Fruit fly (Drosophila melanogaster) whole organism, prepupa: ENCODE results near the gene CG1789.

ENCODE experiments used
- Blimp-1 ChIP-seq: fragments of 200-800 bp; sonication (Bioruptor generic); optimal IDR thresholded peaks from 3 replicates; lab custom pipeline; 2017; ENCODE audit warnings: missing biosample characterization, missing genetic modification characterization, mild to moderate bottlenecking, moderate library complexity, missing genetic modification reagents
- CG10631 ChIP-seq: fragments of 200-800 bp; sonication (Bioruptor generic); optimal IDR thresholded peaks from 2 replicates; lab custom pipeline; 2016; ENCODE audit warnings: missing biosample characterization, missing genetic modification characterization
- CG10669 ChIP-seq: fragments of 200-800 bp; sonication (Bioruptor generic); optimal IDR thresholded peaks from 3 replicates; lab custom pipeline; 2018; ENCODE audit warnings: missing biosample characterization, mild to moderate bottlenecking, missing genetic modification characterization, moderate library complexity
- CG11294 ChIP-seq: fragments of 200-800 bp; sonication (Bioruptor generic); IDR thresholded peaks from 2 replicates; pipeline ENCODE4 v1.3.6; 2022; ENCODE audit warnings: missing biosample characterization, missing genetic modification characterization
- CG11762 ChIP-seq: fragments of 200-800 bp; sonication (Bioruptor generic); optimal IDR thresholded peaks from 3 replicates; lab custom pipeline; 2016; ENCODE audit warnings: missing biosample characterization, missing genetic modification characterization; ENCODE audit not compliant: insufficient read depth
- CG15336 ChIP-seq: fragments of 200-800 bp; sonication (Bioruptor generic); IDR thresholded peaks from 2 replicates; pipeline ENCODE4 v1.3.6; 2022; ENCODE audit warnings: missing biosample characterization, missing genetic modification characterization
- CG1621 ChIP-seq: fragments of 200-800 bp; sonication (Bioruptor generic); optimal IDR thresholded peaks from 3 replicates; lab custom pipeline; 2018; ENCODE audit warnings: missing biosample characterization, mild to moderate bottlenecking, missing genetic modification characterization
- CG16779 ChIP-seq: fragments of 200-800 bp; sonication (Bioruptor generic); optimal IDR thresholded peaks from 3 replicates; lab custom pipeline; 2017; ENCODE audit warnings: missing biosample characterization, mild to moderate bottlenecking, missing genetic modification characterization
- CG3032 ChIP-seq: fragments of 200-800 bp; optimal IDR thresholded peaks from 2 replicates; lab custom pipeline; 2019; ENCODE audit warnings: missing biosample characterization, mild to moderate bottlenecking, missing genetic modification characterization, moderate library complexity
- CG31627 ChIP-seq: fragments of 200-800 bp; sonication (Bioruptor generic); optimal IDR thresholded peaks from 3 replicates; lab custom pipeline; 2016; ENCODE audit warnings: missing biosample characterization, missing genetic modification characterization
- CG32006 ChIP-seq: fragments of 200-800 bp; sonication (Bioruptor generic); optimal IDR thresholded peaks from 3 replicates; lab custom pipeline; 2017; ENCODE audit warnings: missing biosample characterization, mild to moderate bottlenecking, missing genetic modification characterization
- CG34406 ChIP-seq: fragments of 200-800 bp; sonication (Bioruptor generic); optimal IDR thresholded peaks from 3 replicates; lab custom pipeline; 2016; ENCODE audit warnings: missing biosample characterization, missing genetic modification characterization
- CG3919 ChIP-seq: fragments of 200-800 bp; sonication (Bioruptor generic); optimal IDR thresholded peaks from 3 replicates; lab custom pipeline; 2016; ENCODE audit warnings: missing biosample characterization, missing genetic modification characterization
- CG4318 ChIP-seq: fragments of 200-800 bp; sonication (Bioruptor generic); optimal IDR thresholded peaks from 3 replicates; lab custom pipeline; 2017; ENCODE audit warnings: missing biosample characterization, mild to moderate bottlenecking, missing genetic modification characterization
- CG6163 ChIP-seq: fragments of 200-800 bp; sonication (Bioruptor generic); IDR thresholded peaks from 3 replicates; pipeline ENCODE4 v1.3.6; 2022; ENCODE audit warnings: missing biosample characterization, missing genetic modification characterization
- CG6276 ChIP-seq: fragments of 200-800 bp; sonication (Bioruptor generic); optimal IDR thresholded peaks from 2 replicates; lab custom pipeline; 2017; ENCODE audit warnings: missing biosample characterization, mild to moderate bottlenecking, missing genetic modification characterization
- CG6792 ChIP-seq: fragments of 200-800 bp; sonication (Bioruptor generic); optimal IDR thresholded peaks from 3 replicates; lab custom pipeline; 2016; ENCODE audit warnings: missing biosample characterization, missing genetic modification characterization
- CG6808 ChIP-seq: fragments of 200-800 bp; sonication (Bioruptor generic); optimal IDR thresholded peaks from 3 replicates; lab custom pipeline; 2017; ENCODE audit warnings: missing biosample characterization, missing genetic modification characterization, mild to moderate bottlenecking, moderate library complexity, missing genetic modification reagents
- CG6854 ChIP-seq: fragments of 200-800 bp; sonication (Bioruptor generic); optimal IDR thresholded peaks from 2 replicates; lab custom pipeline; 2017; ENCODE audit warnings: missing biosample characterization, mild to moderate bottlenecking, missing genetic modification characterization
- CG7368 ChIP-seq: fragments of 200-800 bp; sonication (Bioruptor generic); optimal IDR thresholded peaks from 3 replicates; lab custom pipeline; 2016; ENCODE audit warnings: missing biosample characterization, missing genetic modification characterization
- CG8119 ChIP-seq: fragments of 200-800 bp; sonication (Bioruptor generic); IDR thresholded peaks from 3 replicates; pipeline ENCODE4 v1.3.6; 2022; ENCODE audit warnings: missing biosample characterization, missing genetic modification characterization
- CG8632 ChIP-seq: fragments of 200-800 bp; sonication (Bioruptor generic); optimal IDR thresholded peaks from 3 replicates; lab custom pipeline; 2016; ENCODE audit warnings: missing biosample characterization, missing genetic modification characterization
- Eip75B ChIP-seq: fragments of 200-800 bp; sonication (Bioruptor generic); optimal IDR thresholded peaks from 3 replicates; lab custom pipeline; 2016; ENCODE audit warnings: missing biosample characterization, missing genetic modification characterization
- Eip93F ChIP-seq: fragments of 200-800 bp; sonication (Bioruptor generic); optimal IDR thresholded peaks from 2 replicates; lab custom pipeline; 2016; ENCODE audit warnings: missing biosample characterization, mild to moderate bottlenecking, missing genetic modification characterization
- Ets21C ChIP-seq: fragments of 200-800 bp; sonication (Bioruptor generic); optimal IDR thresholded peaks from 3 replicates; lab custom pipeline; 2016; ENCODE audit warnings: missing biosample characterization, missing genetic modification characterization
- Ets96B ChIP-seq: fragments of 200-800 bp; optimal IDR thresholded peaks from 2 replicates; lab custom pipeline; 2019; ENCODE audit warnings: missing biosample characterization, mild to moderate bottlenecking, missing genetic modification characterization, moderate library complexity
- Hr38 ChIP-seq: sonication (Bioruptor generic); optimal IDR thresholded peaks from 2 replicates; lab custom pipeline; 2016; ENCODE audit warnings: missing biosample characterization, missing genetic modification characterization
- Hr39 ChIP-seq: fragments of 200-800 bp; sonication (Bioruptor generic); optimal IDR thresholded peaks from 2 replicates; lab custom pipeline; 2016; ENCODE audit warnings: missing biosample characterization, missing genetic modification characterization
- Hr4 ChIP-seq: fragments of 200-800 bp; sonication (Bioruptor generic); optimal IDR thresholded peaks from 3 replicates; lab custom pipeline; 2016; ENCODE audit warnings: missing biosample characterization, missing genetic modification characterization
- Lpt ChIP-seq: fragments of 200-800 bp; sonication (Bioruptor generic); optimal IDR thresholded peaks from 3 replicates; lab custom pipeline; 2016; ENCODE audit warnings: missing biosample characterization, missing genetic modification characterization
- Met ChIP-seq: fragments of 200-800 bp; sonication (Bioruptor generic); optimal IDR thresholded peaks from 3 replicates; lab custom pipeline; 2016; ENCODE audit warnings: missing biosample characterization, missing genetic modification characterization
- Smox ChIP-seq: fragments of 200-800 bp; sonication (Bioruptor generic); optimal IDR thresholded peaks from 3 replicates; lab custom pipeline; 2016; ENCODE audit warnings: missing biosample characterization, missing genetic modification characterization
- Sox102F ChIP-seq: fragments of 200-800 bp; sonication (Bioruptor generic); optimal IDR thresholded peaks from 2 replicates; lab custom pipeline; 2016; ENCODE audit warnings: missing biosample characterization, mild to moderate bottlenecking, missing genetic modification characterization
- Sox15 ChIP-seq: fragments of 200-800 bp; sonication (Bioruptor generic); optimal IDR thresholded peaks from 3 replicates; lab custom pipeline; 2016; ENCODE audit warnings: missing biosample characterization, missing genetic modification characterization
- achi ChIP-seq: fragments of 200-800 bp; sonication (Bioruptor generic); optimal IDR thresholded peaks from 3 replicates; lab custom pipeline; 2016; ENCODE audit warnings: missing biosample characterization, missing genetic modification characterization
- acj6 ChIP-seq: fragments of 200-800 bp; sonication (Bioruptor generic); optimal IDR thresholded peaks from 3 replicates; lab custom pipeline; 2016; ENCODE audit warnings: missing biosample characterization, missing genetic modification characterization
- dsx ChIP-seq: fragments of 200-800 bp; optimal IDR thresholded peaks from 3 replicates; lab custom pipeline; 2019; ENCODE audit warnings: missing biosample characterization, mild to moderate bottlenecking, missing genetic modification characterization, moderate library complexity; ENCODE audit not compliant: poor library complexity, severe bottlenecking
- eg ChIP-seq: fragments of 200-800 bp; sonication (Bioruptor generic); IDR thresholded peaks from 3 replicates; pipeline ENCODE4 v1.3.6; 2022; ENCODE audit warnings: missing biosample characterization, missing genetic modification characterization
- esn ChIP-seq: fragments of 200-800 bp; sonication (Bioruptor generic); optimal IDR thresholded peaks from 2 replicates; lab custom pipeline; 2016; ENCODE audit warnings: missing biosample characterization, mild to moderate bottlenecking, missing genetic modification characterization, moderate library complexity
- fd59A ChIP-seq: fragments of 200-800 bp; sonication (Bioruptor generic); optimal IDR thresholded peaks from 2 replicates; lab custom pipeline; 2017; ENCODE audit warnings: missing biosample characterization, mild to moderate bottlenecking, missing genetic modification characterization, missing genetic modification reagents
- net ChIP-seq: fragments of 200-800 bp; sonication (Bioruptor generic); optimal IDR thresholded peaks from 3 replicates; lab custom pipeline; 2016; ENCODE audit warnings: missing biosample characterization, missing genetic modification characterization
- spab ChIP-seq: fragments of 200-800 bp; sonication (Bioruptor generic); optimal IDR thresholded peaks from 2 replicates; lab custom pipeline; 2017; ENCODE audit warnings: missing biosample characterization, mild to moderate bottlenecking, missing genetic modification characterization, missing genetic modification reagents
- ss ChIP-seq, 2 experiments: fragments of 200-800 bp; sonication (Bioruptor generic); optimal IDR thresholded peaks; 2 replicates in 1 of 2; 3 replicates in 1 of 2; lab custom pipeline; 2017 to 2018; ENCODE audit warnings: mild to moderate bottlenecking in 2 of 2, missing biosample characterization in 2 of 2, missing genetic modification characterization in 2 of 2, moderate library complexity in 1 of 2
- topi ChIP-seq: fragments of 200-800 bp; sonication (Bioruptor generic); optimal IDR thresholded peaks from 3 replicates; lab custom pipeline; 2016; ENCODE audit warnings: missing biosample characterization, missing genetic modification characterization

Gene CG1789

dm6 chrX:8709234-8709843, 11.0 kb upstream of the CG1789 start, which contains the start of gene Hexo2 (continued):
- peak; percentile 98 for TF ChIP-seq CG8119 (GFP tag; lab: Robert Waterston, UW)
- peak; percentile 99 for TF ChIP-seq acj6 (GFP tag; lab: Kevin White, UChicago)
- peak; percentile 99 for TF ChIP-seq CG3919 (GFP tag; lab: Kevin White, UChicago)
- TF ChIP-seq CG6808 (GFP tag; lab: Kevin White, UChicago) = peak; percentile 86
- TF ChIP-seq CG7368 (GFP tag; lab: Kevin White, UChicago) = peak; percentile 99
- peak; percentile 99 for TF ChIP-seq esn (GFP tag; lab: Kevin White, UChicago)
- TF ChIP-seq Ets21C (GFP tag; lab: Kevin White, UChicago) = peak; percentile 97
- TF ChIP-seq Hr39 (GFP tag; lab: Kevin White, UChicago) = peak; percentile 99
- TF ChIP-seq fd59A = peak; percentile 91
- peak; percentile 96 for TF ChIP-seq CG8632
- peak; percentile 98 for TF ChIP-seq CG15336 (GFP tag; lab: Robert Waterston, UW)
- peak; percentile 98 for TF ChIP-seq Eip75B (GFP tag; lab: Kevin White, UChicago)

- TF ChIP-seq Lpt (GFP tag; lab: Kevin White, UChicago) (peak; percentile 78), CG15336 (GFP tag; lab: Robert Waterston, UW) (peak; percentile 83), Smox (GFP tag; lab: Kevin White, UChicago) (peak; percentile 89), Ets96B (tag; lab: Kevin White, UChicago) (peak; percentile 84), Eip75B (GFP tag; lab: Kevin White, UChicago) (peak; percentile 84), CG6808 (GFP tag; lab: Kevin White, UChicago) (peak; percentile 66), CG3032 (peak; percentile 87), spab (peak; percentile 60), CG6854 (no peak), ss (GFP tag; optimal IDR thresholded peaks at IDR 0.05; lab: Kevin White, UChicago) (peak; percentile 40 to 41), Blimp-1 (GFP tag; lab: Kevin White, UChicago) (peak; percentile 63), dsx (GFP tag; lab: Kevin White, UChicago) (no peak), net (GFP tag; lab: Kevin White, UChicago) (peak; percentile 82), CG16779 (tag; lab: Kevin White, UChicago) (no peak), CG10669 (GFP tag; lab: Kevin White, UChicago) (peak; percentile 84), Met (GFP tag; lab: Kevin White, UChicago) (peak; percentile 87), topi (GFP tag; lab: Kevin White, UChicago) (peak; percentile 89), CG8632 (peak; percentile 79), fd59A (peak; percentile 80), Hr38 (GFP tag; lab: Kevin White, UChicago) (no peak), acj6 (GFP tag; lab: Kevin White, UChicago) (peak; percentile 92), CG3919 (GFP tag; lab: Kevin White, UChicago) (peak; percentile 91), CG1621 (peak; percentile 74), Sox15 (GFP tag; lab: Kevin White, UChicago) (peak; percentile 84), Sox102F (GFP tag; lab: Kevin White, UChicago) (peak; percentile 90), CG6792 (peak; percentile 88), CG10631 (GFP tag; lab: Kevin White, UChicago) (peak; percentile 92), CG11294 (GFP tag; lab: Robert Waterston, UW) (peak; percentile 87), CG11762 (GFP tag; lab: Kevin White, UChicago) (peak; percentile 82), eg (GFP tag; lab: Robert Waterston, UW) (peak; percentile 92), CG31627 (GFP tag; lab: Kevin White, UChicago) (peak; percentile 91), Eip93F (GFP tag; lab: Kevin White, UChicago) (peak; percentile 73), CG6276 (GFP tag; lab: Kevin White, UChicago) (peak; percentile 76), CG32006 (GFP tag; lab: Kevin White, UChicago) (peak; percentile 85), CG34406 (GFP tag; lab: Kevin White, UChicago) (peak; percentile 83), CG4318 (GFP tag; lab: Kevin White, UChicago) (peak; percentile 81), Hr4 (GFP tag; lab: Kevin White, UChicago) (peak; percentile 86), CG6163 (peak; percentile 94), achi (GFP tag; lab: Kevin White, UChicago) (peak; percentile 91)
Observed at dm6 chrX:8714064-8715046, 6.0 kb upstream of the CG1789 start, which contains the start of the genes CG2004 and CG1785. Gene CG2004, minus strand, starts transcription at chrX:8714924. Gene CG1785, plus strand, starts transcription at chrX:8714936.
